Worm (Caenorhabditis elegans) whole organism, L1 larva: ENCODE data around the gene sri-60.

Source experiments
- dpl-1 ChIP-seq, 3 experiments: fragments of 150-350 bp in 2 of 3; sonication (generic microtip) in 1 of 3; optimal IDR thresholded peaks; 2 replicates each; lab custom pipeline; 2014 to 2017; ENCODE audit warnings: missing biosample characterization in 3 of 3, missing genetic modification characterization in 3 of 3, missing genetic modification reagents in 3 of 3
- lin-15B ChIP-seq: fragments of 150-350 bp; sonication (generic microtip); optimal IDR thresholded peaks from 3 replicates; lab custom pipeline; 2014; ENCODE audit warnings: missing biosample characterization, missing genetic modification characterization
- unc-86 ChIP-seq: sonication (generic microtip); optimal IDR thresholded peaks from 2 replicates; lab custom pipeline; 2016; ENCODE audit warnings: missing genetic modification characterization, missing compliant biosample characterization

DNA sequence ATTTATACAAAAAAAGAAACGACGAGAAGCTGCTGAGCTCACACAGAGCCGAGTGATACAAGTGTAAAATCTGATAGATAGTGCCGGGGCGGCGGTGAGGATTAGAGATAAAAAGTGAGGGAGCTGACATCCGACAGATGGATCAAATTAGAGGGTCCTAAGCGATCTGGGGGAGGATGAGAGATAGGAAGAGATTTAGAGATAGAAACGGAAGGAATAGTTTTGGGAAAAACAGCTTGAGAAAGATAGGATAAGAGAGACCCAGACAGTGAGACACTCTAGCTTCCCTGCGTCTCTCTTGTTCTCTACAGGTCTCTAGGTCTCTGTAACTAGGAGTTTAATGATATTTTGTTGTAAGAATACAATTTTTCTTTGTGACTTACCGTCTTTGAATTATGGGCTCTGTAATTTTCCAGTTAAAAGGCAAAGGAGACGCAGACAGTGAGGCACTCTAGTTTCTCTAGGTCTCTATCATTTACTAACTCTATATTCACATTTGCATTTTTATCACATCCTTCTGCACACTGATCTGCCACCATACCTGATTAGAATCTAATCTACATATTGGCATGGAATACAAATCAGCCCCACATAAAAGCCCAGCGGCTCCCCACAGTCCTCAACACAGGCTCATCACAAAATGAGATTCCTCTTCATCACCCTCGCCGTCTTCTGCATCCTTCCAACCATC, 15.5 kb downstream of the sri-60 start, which contains the start of the genes sup-9 and nspf-1:
- TF ChIP-seq dpl-1 (GFP tag; optimal IDR thresholded peaks at IDR 0.05; lab: Kevin White, UChicago) (no peak), lin-15B (tag; lab: Kevin White, UChicago) (no peak), unc-86 (tag; lab: Kevin White, UChicago) (no peak)
